Worm (Caenorhabditis elegans): Measurements from ENCODE around the gene aqp-5.

The aqp-5 gene

DNA sequence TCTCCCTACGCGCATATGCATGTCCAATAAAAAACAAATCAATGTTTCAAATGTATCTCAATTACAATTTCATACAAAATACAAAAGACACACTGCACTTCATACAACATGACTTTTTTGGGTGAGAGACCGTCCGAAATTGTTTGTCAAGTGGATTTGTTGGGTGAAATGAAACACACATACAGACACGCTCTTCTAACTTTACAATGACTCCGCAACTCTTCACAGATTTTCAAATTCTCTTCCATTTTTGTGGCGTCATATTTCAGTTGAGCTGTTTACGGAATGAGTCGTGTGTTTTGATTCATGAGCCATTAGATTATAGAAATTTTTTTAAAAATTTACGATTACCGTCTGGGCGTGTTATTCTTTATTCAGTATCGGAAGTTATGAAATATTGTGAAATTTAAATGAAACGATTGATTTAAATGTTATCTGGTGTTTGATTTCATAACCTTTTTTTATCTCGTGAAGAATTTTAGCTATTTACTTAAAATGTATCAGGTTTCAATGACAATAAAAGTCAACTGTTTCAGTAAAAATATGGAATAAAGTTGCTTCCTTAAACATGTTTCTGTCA is 14.6 kb upstream of the aqp-5 start:
- TF ChIP-seq nhr-129 (tag; optimal IDR thresholded peaks at IDR 0.05): peak; percentile 65
- peak; percentile 50 for TF ChIP-seq Y55F3AM.14 (GFP tag; optimal IDR thresholded peaks at IDR 0.05)
- no peak for TF ChIP-seq nhr-12 (tag; optimal IDR thresholded peaks at IDR 0.05)
- peak; percentile 23 for TF ChIP-seq C34F6.9 (tag; optimal IDR thresholded peaks at IDR 0.05)
- peak; percentile 87 for TF ChIP-seq ama-1 (optimal IDR thresholded peaks at IDR 0.05)
- no peak for TF ChIP-seq elt-1 (tag; optimal IDR thresholded peaks at IDR 0.05)
- TF ChIP-seq lsy-2 (tag; optimal IDR thresholded peaks at IDR 0.05): peak in 1 of 2 experiments; percentile 4
- peak; percentile 12 for TF ChIP-seq nhr-25 (tag; optimal IDR thresholded peaks at IDR 0.05)
- TF ChIP-seq nhr-23 (tag; optimal IDR thresholded peaks at IDR 0.05): no peak
- TF ChIP-seq mbf-1 (tag; optimal IDR thresholded peaks at IDR 0.05): no peak

DNA sequence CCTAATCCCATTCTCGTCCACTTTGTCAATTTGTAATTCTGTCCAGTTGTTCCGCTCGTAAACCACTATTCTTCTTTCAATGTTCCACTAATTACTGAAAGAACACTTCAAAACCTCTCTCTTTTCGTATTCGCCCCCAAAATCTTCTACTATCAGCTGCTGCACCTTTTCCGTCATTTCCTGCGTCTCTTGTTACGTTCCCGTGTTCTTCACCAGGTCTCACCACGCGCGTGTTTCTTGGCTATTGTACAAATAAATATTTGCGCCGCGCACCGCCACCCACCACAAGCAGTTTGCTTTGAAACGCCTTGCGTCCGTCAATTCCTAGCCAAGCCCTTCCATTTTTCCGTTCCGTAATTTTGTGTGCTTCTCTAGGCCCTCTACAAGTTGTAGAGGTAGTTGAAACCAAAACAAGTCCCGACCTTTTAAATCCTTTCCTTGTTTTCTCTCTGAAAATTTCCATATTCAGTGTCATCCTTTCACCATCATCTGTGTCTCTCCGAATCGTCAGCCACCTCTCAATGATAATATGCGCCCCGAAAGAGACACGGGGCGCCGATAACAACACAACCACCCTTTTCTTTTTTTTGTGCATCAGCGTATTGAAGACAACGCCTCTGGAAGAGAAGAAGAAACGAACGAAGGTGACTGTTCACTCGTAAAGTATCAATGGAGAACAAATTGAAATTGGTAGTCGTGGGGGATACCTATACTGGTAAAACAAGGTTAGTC is 13.3 kb upstream of the aqp-5 start, which contains the start of the genes crp-1 and Y32F6B.9:
crp-1 (plus strand) TSS at position 468 of the 732 bp plus-strand sequence.
Y32F6B.9 (plus strand) TSS at position 603 of the 732 bp plus-strand sequence.
- TF ChIP-seq nhr-23 (tag; optimal IDR thresholded peaks at IDR 0.05) (no peak), sma-9 (GFP tag; optimal IDR thresholded peaks at IDR 0.05) (no peak), sma-9 (tag; optimal IDR thresholded peaks at IDR 0.05) (no peak), unc-62 (GFP tag; optimal IDR thresholded peaks at IDR 0.05) (no peak), fos-1 (tag; optimal IDR thresholded peaks at IDR 0.05) (peak; percentile 58), Y55F3AM.14 (GFP tag; optimal IDR thresholded peaks at IDR 0.05) (peak; percentile 32), nhr-6 (tag; optimal IDR thresholded peaks at IDR 0.05) (no peak)

DNA sequence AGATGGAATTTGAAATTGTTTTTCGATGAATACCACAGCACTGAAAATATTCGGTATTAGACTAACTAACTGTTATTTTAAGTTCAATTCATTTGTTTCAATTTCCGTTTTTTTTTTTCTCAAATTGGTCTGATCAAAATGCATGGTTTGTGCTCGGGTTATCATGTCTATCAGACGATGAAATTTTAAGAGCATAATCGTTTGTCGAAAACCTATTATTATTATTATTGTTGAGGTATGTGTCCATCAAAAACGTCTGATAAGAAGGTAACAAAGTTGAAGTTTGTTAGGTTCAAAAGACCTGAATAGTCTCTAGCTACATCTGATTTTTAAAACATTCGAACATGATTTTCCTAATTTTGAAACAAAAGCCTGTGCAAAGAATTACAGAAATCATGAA is 7.5 kb upstream of the aqp-5 start:
- no peak for TF ChIP-seq nhr-77 (tag; optimal IDR thresholded peaks at IDR 0.05)
- no peak for TF ChIP-seq lsy-2 (tag; optimal IDR thresholded peaks at IDR 0.05)
- no peak for TF ChIP-seq ceh-16 (tag; optimal IDR thresholded peaks at IDR 0.05)
- TF ChIP-seq alr-1 (tag; optimal IDR thresholded peaks at IDR 0.05): no peak
- TF ChIP-seq fos-1 (tag; optimal IDR thresholded peaks at IDR 0.05): peak; percentile 59
- TF ChIP-seq sma-9 (GFP tag; optimal IDR thresholded peaks at IDR 0.05): peak; percentile 34
- no peak for TF ChIP-seq sma-9 (tag; optimal IDR thresholded peaks at IDR 0.05)

DNA sequence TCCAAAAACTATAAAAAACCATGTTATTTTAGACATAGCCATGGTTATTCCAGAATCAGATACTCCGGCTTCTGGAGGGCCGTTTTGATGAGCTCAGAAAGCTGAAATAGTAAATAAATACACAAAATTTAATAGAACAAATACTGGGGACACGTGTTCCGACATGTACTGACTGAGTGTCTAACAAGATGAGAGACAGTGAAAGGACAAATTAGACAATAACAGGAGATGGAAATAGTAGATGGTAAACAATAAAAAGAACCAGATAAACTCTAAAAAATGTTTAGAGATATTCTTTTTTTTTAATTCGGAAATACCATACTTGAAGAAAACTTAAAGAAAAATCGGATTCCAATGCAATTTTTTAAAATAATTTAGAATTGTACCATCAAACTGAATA is 6.9 kb upstream of the aqp-5 start, which contains the start of gene Y32F6B.1:
Y32F6B.1 (minus strand) TSS at position 101 of the 400 bp plus-strand sequence.
- TF ChIP-seq ama-1 (optimal IDR thresholded peaks at IDR 0.05) (no peak), nhr-23 (tag; optimal IDR thresholded peaks at IDR 0.05) (no peak), gmeb-1 (tag; optimal IDR thresholded peaks at IDR 0.05) (no peak), nhr-77 (tag; optimal IDR thresholded peaks at IDR 0.05) (no peak), nhr-25 (tag; optimal IDR thresholded peaks at IDR 0.05) (no peak), mab-5 (tag; optimal IDR thresholded peaks at IDR 0.05) (no peak), lin-13 (GFP tag; optimal IDR thresholded peaks at IDR 0.05) (no peak), ceh-82 (tag; optimal IDR thresholded peaks at IDR 0.05) (no peak), ztf-11 (tag; optimal IDR thresholded peaks at IDR 0.05) (no peak), peb-1 (tag; optimal IDR thresholded peaks at IDR 0.05) (no peak), snpc-4 (tag; optimal IDR thresholded peaks at IDR 0.05) (no peak), nhr-237 (tag; optimal IDR thresholded peaks at IDR 0.05) (no peak), lin-39 (tag; optimal IDR thresholded peaks at IDR 0.05) (no peak)

ce11 chrV:10485389-10485788 is 6.2 kb upstream of the aqp-5 start:
- TF ChIP-seq fos-1 (tag; optimal IDR thresholded peaks at IDR 0.05): peak; percentile 57
- TF ChIP-seq unc-39 (tag; optimal IDR thresholded peaks at IDR 0.05): no peak
- peak; percentile 5 for TF ChIP-seq crh-2 (tag; optimal IDR thresholded peaks at IDR 0.05)
- TF ChIP-seq sem-4 (tag; optimal IDR thresholded peaks at IDR 0.05): no peak
- TF ChIP-seq F13H6.1 (tag; optimal IDR thresholded peaks at IDR 0.05): peak; percentile 7
- no peak for TF ChIP-seq zag-1 (tag; optimal IDR thresholded peaks at IDR 0.05)

ce11 chrV:10489998-10490397 is 1.5 kb upstream of the aqp-5 start, which contains the start of gene ncx-5:
TSS of gene ncx-5 (minus strand) at chrV:10490098.
- no peak for TF ChIP-seq unc-62 (GFP tag; optimal IDR thresholded peaks at IDR 0.05)
- no peak for TF ChIP-seq sma-3 (GFP tag; optimal IDR thresholded peaks at IDR 0.05)
- TF ChIP-seq elt-3 (tag; optimal IDR thresholded peaks at IDR 0.05): no peak
- no peak for TF ChIP-seq mdl-1 (tag; optimal IDR thresholded peaks at IDR 0.05)
- no peak for TF ChIP-seq R02D3.7 (tag; optimal IDR thresholded peaks at IDR 0.05)
- TF ChIP-seq gmeb-1 (tag; optimal IDR thresholded peaks at IDR 0.05): no peak
- no peak for TF ChIP-seq F13H6.1 (tag; optimal IDR thresholded peaks at IDR 0.05)
- TF ChIP-seq ztf-11 (tag; optimal IDR thresholded peaks at IDR 0.05): no peak
- no peak for TF ChIP-seq egl-27 (tag; optimal IDR thresholded peaks at IDR 0.05)
- TF ChIP-seq ama-1 (optimal IDR thresholded peaks at IDR 0.05): no peak
- TF ChIP-seq mbf-1 (tag; optimal IDR thresholded peaks at IDR 0.05): no peak
- no peak for TF ChIP-seq ceh-82 (tag; optimal IDR thresholded peaks at IDR 0.05)
- TF ChIP-seq sem-4 (tag; optimal IDR thresholded peaks at IDR 0.05): no peak
- no peak for TF ChIP-seq fos-1 (tag; optimal IDR thresholded peaks at IDR 0.05)
- TF ChIP-seq zag-1 (tag; optimal IDR thresholded peaks at IDR 0.05): no peak
- TF ChIP-seq nhr-11 (tag; optimal IDR thresholded peaks at IDR 0.05): no peak
- no peak for TF ChIP-seq Y55F3AM.14 (GFP tag; optimal IDR thresholded peaks at IDR 0.05)
- no peak for TF ChIP-seq dmd-4 (tag; optimal IDR thresholded peaks at IDR 0.05)
- TF ChIP-seq skn-1 (tag; optimal IDR thresholded peaks at IDR 0.05): no peak

Measured in whole organism, L2 larva.